Worm (Caenorhabditis elegans): Measurements from ENCODE around the gene acs-19.

The acs-19 gene

ce11 chrIII:3916624-3917023 lies 52.3 kb downstream of the acs-19 start, which contains the start of gene ccdc-47:
Gene ccdc-47, plus strand, starts transcription at chrIII:3916967.
- peak; percentile 64 for TF ChIP-seq snpc-4 (tag; optimal IDR thresholded peaks at IDR 0.05)
- peak; percentile 83 for TF ChIP-seq hmg-11 (tag; optimal IDR thresholded peaks at IDR 0.05)
- peak; percentile 30 for TF ChIP-seq lin-15B (tag; optimal IDR thresholded peaks at IDR 0.05)
- TF ChIP-seq elt-2 (tag; optimal IDR thresholded peaks at IDR 0.05), result peak; percentile 37
- peak; percentile 61 for TF ChIP-seq lin-39 (tag; optimal IDR thresholded peaks at IDR 0.05)
- peak; percentile 26 for TF ChIP-seq skn-1 (tag; optimal IDR thresholded peaks at IDR 0.05)
- TF ChIP-seq ztf-4 (tag; optimal IDR thresholded peaks at IDR 0.05), result no peak
- no peak for TF ChIP-seq ama-1 (optimal IDR thresholded peaks at IDR 0.05)
- peak; percentile 13 for TF ChIP-seq R02D3.7 (tag; optimal IDR thresholded peaks at IDR 0.05)
- no peak for TF ChIP-seq nhr-12 (tag; optimal IDR thresholded peaks at IDR 0.05)
- TF ChIP-seq pha-4 (tag; optimal IDR thresholded peaks at IDR 0.05), result peak; percentile 86
- TF ChIP-seq elt-1 (tag; optimal IDR thresholded peaks at IDR 0.05), result no peak
- TF ChIP-seq nfya-1 (tag; optimal IDR thresholded peaks at IDR 0.05; ENCODE audit: insufficient read depth), result peak; percentile 74
- TF ChIP-seq nhr-43 (tag; optimal IDR thresholded peaks at IDR 0.05; ENCODE audit: poor library complexity, severe bottlenecking), result peak; percentile 50
- TF ChIP-seq tbx-2 (tag; optimal IDR thresholded peaks at IDR 0.05), result no peak
- peak; percentile 22 for TF ChIP-seq nhr-25 (tag; optimal IDR thresholded peaks at IDR 0.05)
- peak; percentile 28 for TF ChIP-seq nhr-23 (tag; optimal IDR thresholded peaks at IDR 0.05)
- no peak for TF ChIP-seq mml-1 (tag; optimal IDR thresholded peaks at IDR 0.05)
- TF ChIP-seq eor-1 (tag; optimal IDR thresholded peaks at IDR 0.05), result no peak
- TF ChIP-seq ceh-82 (tag; optimal IDR thresholded peaks at IDR 0.05), result no peak
- no peak for TF ChIP-seq zag-1 (tag; optimal IDR thresholded peaks at IDR 0.05)
